Fruit fly (Drosophila melanogaster) whole organism, wandering third instar larva: Measurements from ENCODE around the gene CG3199.

ENCODE experiments used
- Abd-B ChIP-seq: fragments of >200 bp; optimal IDR thresholded peaks from 2 replicates; lab custom pipeline; 2017; ENCODE audit warnings: missing biosample characterization, missing genetic modification characterization
- CG32264 ChIP-seq: fragments of 200-800 bp; sonication (Bioruptor generic); optimal IDR thresholded peaks from 2 replicates; lab custom pipeline; 2016; ENCODE audit warnings: missing biosample characterization, missing genetic modification characterization
- CG9705 ChIP-seq: fragments of 200-800 bp; sonication (Bioruptor generic); optimal IDR thresholded peaks from 2 replicates; lab custom pipeline; 2018; ENCODE audit warnings: missing biosample characterization, mild to moderate bottlenecking, missing genetic modification characterization
- Dif ChIP-seq: fragments of 200-275, 200-300 bp; sonication (Bioruptor generic); optimal IDR thresholded peaks from 2 replicates; lab custom pipeline; 2018; ENCODE audit warnings: missing biosample characterization, missing genetic modification characterization; ENCODE audit not compliant: partially characterized antibody
- GATAd ChIP-seq: sonication (Bioruptor generic); optimal IDR thresholded peaks from 2 replicates; lab custom pipeline; 2016; ENCODE audit warnings: missing biosample characterization, missing genetic modification characterization
- HLH106 ChIP-seq: fragments of 200-800 bp; optimal IDR thresholded peaks from 3 replicates; lab custom pipeline; 2019; ENCODE audit warnings: missing biosample characterization, mild to moderate bottlenecking, missing genetic modification characterization, moderate library complexity
- Hnf4 ChIP-seq: fragments of 200-800 bp; sonication (Bioruptor generic); optimal IDR thresholded peaks from 2 replicates; lab custom pipeline; 2016; ENCODE audit warnings: missing biosample characterization, mild to moderate bottlenecking, missing genetic modification characterization
- Hr78 ChIP-seq: fragments of >200 bp; optimal IDR thresholded peaks from 2 replicates; lab custom pipeline; 2017; ENCODE audit warnings: missing biosample characterization, missing genetic modification characterization
- Jra ChIP-seq: sonication (Bioruptor generic); optimal IDR thresholded peaks from 2 replicates; lab custom pipeline; 2016; ENCODE audit warnings: missing biosample characterization, missing genetic modification characterization
- Mio ChIP-seq: sonication (Bioruptor generic); optimal IDR thresholded peaks from 2 replicates; lab custom pipeline; 2016; ENCODE audit warnings: missing biosample characterization, missing genetic modification characterization
- N ChIP-seq: fragments of >200 bp; optimal IDR thresholded peaks from 2 replicates; lab custom pipeline; 2018; ENCODE audit warnings: missing biosample characterization, missing external identifiers, missing genetic modification characterization
- OdsH ChIP-seq: fragments of 200-800 bp; sonication (Bioruptor generic); optimal IDR thresholded peaks from 2 replicates; lab custom pipeline; 2016; ENCODE audit warnings: missing biosample characterization, mild to moderate bottlenecking, missing genetic modification characterization
- Rel ChIP-seq, 2 experiments: fragments of 200-800 bp; sonication (Bioruptor generic) in 1 of 2; optimal IDR thresholded peaks; 2 replicates in 1 of 2; 3 replicates in 1 of 2; lab custom pipeline; 2016 to 2019; ENCODE audit warnings: mild to moderate bottlenecking in 2 of 2, missing biosample characterization in 2 of 2, missing genetic modification characterization in 2 of 2, moderate library complexity in 1 of 2
- Sp1 ChIP-seq: fragments of 200-800 bp; sonication (Bioruptor generic); optimal IDR thresholded peaks from 3 replicates; lab custom pipeline; 2019; ENCODE audit warnings: missing biosample characterization, mild to moderate bottlenecking, missing genetic modification characterization, moderate library complexity
- br ChIP-seq: fragments of 200-800 bp; sonication (Bioruptor generic); optimal IDR thresholded peaks from 2 replicates; lab custom pipeline; 2016; ENCODE audit warnings: missing biosample characterization, missing genetic modification characterization
- brk ChIP-seq: fragments of 200-800 bp; sonication (Bioruptor generic); optimal IDR thresholded peaks from 2 replicates; lab custom pipeline; 2016; ENCODE audit warnings: missing biosample characterization, mild to moderate bottlenecking, missing genetic modification characterization
- dl ChIP-seq, 2 experiments: fragments of 175-275, 200-275 bp in 1 of 2; fragments of 200-275 bp in 1 of 2; sonication (Bioruptor generic); optimal IDR thresholded peaks; lab custom pipeline; 2018; ENCODE audit warnings: mild to moderate bottlenecking in 2 of 2, missing biosample characterization in 2 of 2, missing genetic modification characterization in 2 of 2, moderate library complexity in 2 of 2; ENCODE audit not compliant: partially characterized antibody in 2 of 2, insufficient read depth in 1 of 2
- ey ChIP-seq: fragments of 200-800 bp; sonication (Bioruptor generic); optimal IDR thresholded peaks from 2 replicates; lab custom pipeline; 2016; ENCODE audit warnings: missing biosample characterization, missing genetic modification characterization
- foxo ChIP-seq, 2 experiments: fragments of 200-800 bp; sonication (Bioruptor generic); optimal IDR thresholded peaks; 2 replicates in 1 of 2; 3 replicates in 1 of 2; lab custom pipeline; 2016 to 2017; ENCODE audit warnings: missing biosample characterization in 2 of 2, missing genetic modification characterization in 2 of 2
- fru ChIP-seq: fragments of 200-800 bp; sonication (Bioruptor generic); optimal IDR thresholded peaks from 3 replicates; lab custom pipeline; 2016; ENCODE audit warnings: missing biosample characterization, mild to moderate bottlenecking, missing genetic modification characterization
- h ChIP-seq: fragments of 200-800 bp; sonication (Bioruptor generic); optimal IDR thresholded peaks from 3 replicates; lab custom pipeline; 2016; ENCODE audit warnings: missing biosample characterization, mild to moderate bottlenecking, missing genetic modification characterization
- jim ChIP-seq: fragments of 175-275, 200-325 bp; sonication (Bioruptor generic); optimal IDR thresholded peaks from 2 replicates; lab custom pipeline; 2016; ENCODE audit warnings: missing biosample characterization, mild to moderate bottlenecking, missing genetic modification characterization
- lola ChIP-seq: fragments of >200 bp; optimal IDR thresholded peaks from 2 replicates; lab custom pipeline; 2017; ENCODE audit warnings: missing biosample characterization, missing genetic modification characterization
- pan ChIP-seq: fragments of >200 bp; optimal IDR thresholded peaks from 2 replicates; lab custom pipeline; 2017
- psq ChIP-seq: fragments of 200-800 bp; sonication (Bioruptor generic); optimal IDR thresholded peaks from 3 replicates; lab custom pipeline; 2017; ENCODE audit warnings: missing biosample characterization, mild to moderate bottlenecking, missing genetic modification characterization, moderate library complexity
- rgr ChIP-seq: fragments of 200-800 bp; sonication (Bioruptor generic); optimal IDR thresholded peaks from 3 replicates; lab custom pipeline; 2016; ENCODE audit warnings: missing biosample characterization, mild to moderate bottlenecking, missing genetic modification characterization
- sage ChIP-seq: fragments of 200-800 bp; sonication (Bioruptor generic); optimal IDR thresholded peaks from 2 replicates; lab custom pipeline; 2016; ENCODE audit warnings: missing biosample characterization, mild to moderate bottlenecking, missing genetic modification characterization
- sv ChIP-seq: fragments of 200-800 bp; sonication (Bioruptor generic); optimal IDR thresholded peaks from 3 replicates; lab custom pipeline; 2016; ENCODE audit warnings: missing biosample characterization, missing genetic modification characterization
- tai ChIP-seq: sonication (Bioruptor generic); optimal IDR thresholded peaks from 2 replicates; lab custom pipeline; 2016; ENCODE audit warnings: missing biosample characterization, missing genetic modification characterization
- usp ChIP-seq: fragments of >200 bp; optimal IDR thresholded peaks from 2 replicates; lab custom pipeline; 2017; ENCODE audit warnings: missing biosample characterization, missing genetic modification characterization
- woc ChIP-seq: sonication (Bioruptor generic); optimal IDR thresholded peaks from 2 replicates; lab custom pipeline; 2016; ENCODE audit warnings: missing biosample characterization, mild to moderate bottlenecking, missing genetic modification characterization

CG3199 gene

DNA sequence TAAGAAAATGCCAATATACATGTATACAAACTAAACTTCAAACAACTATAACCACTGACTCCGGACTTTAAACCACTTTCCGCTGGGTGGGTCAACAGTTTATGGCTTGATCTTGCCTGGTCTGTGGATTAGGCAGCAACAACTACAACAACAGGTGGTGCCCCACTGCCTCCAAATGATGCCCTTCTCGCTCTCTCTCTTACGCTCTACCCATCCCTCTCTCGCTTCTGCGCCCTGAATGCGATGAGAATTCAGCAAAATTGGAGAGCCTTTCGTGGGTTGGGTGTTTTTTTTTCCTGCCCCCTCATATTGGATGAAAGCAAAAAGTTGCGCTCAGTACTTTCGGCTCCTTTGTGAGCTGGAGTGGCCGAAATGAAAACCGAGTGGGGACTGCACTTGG is 21.6 kb upstream of the CG3199 start:
- TF ChIP-seq Abd-B (GFP tag; lab: Kevin White, UChicago) (no peak), Dif (GFP tag; lab: Kevin White, UChicago) (peak; percentile 26)
- TF ChIP-seq, all 38 proteins: peak for 1

DNA sequence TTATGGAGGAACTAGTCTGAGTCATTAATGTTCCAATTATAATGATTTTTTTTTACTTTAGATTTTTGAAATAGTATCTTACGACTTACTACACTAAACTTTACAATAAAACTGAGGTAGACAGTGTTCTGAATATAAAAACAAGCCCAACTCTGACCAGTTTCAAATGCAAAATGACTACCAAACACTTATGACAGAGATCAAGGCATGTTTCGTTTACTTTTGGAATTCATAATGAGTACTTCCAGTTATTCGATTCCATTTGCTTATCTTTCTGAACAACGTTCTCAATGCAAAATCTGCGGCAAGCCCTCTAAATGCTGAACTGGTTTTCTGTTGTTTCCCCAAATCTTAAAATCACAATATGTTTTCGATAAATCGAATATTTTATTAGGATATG is 10.7 kb upstream of the CG3199 start, which contains the start of gene CG14355:
Gene CG14355, minus strand, starts transcription at position 101 of the 400 bp plus-strand sequence.
- no peak for TF ChIP-seq ey
- no peak for TF ChIP-seq woc
- TF ChIP-seq Jra (GFP tag; lab: Kevin White, UChicago), result no peak
- TF ChIP-seq GATAd (GFP tag; lab: Kevin White, UChicago), result no peak
- no peak for TF ChIP-seq Hnf4 (GFP tag; lab: Kevin White, UChicago)
- no peak for TF ChIP-seq Mio (GFP tag; lab: Kevin White, UChicago)
- no peak for TF ChIP-seq dl (GFP tag; optimal IDR thresholded peaks at IDR 0.05; lab: Kevin White, UChicago; ENCODE audit: insufficient read depth in 1 of 2, partially characterized antibody in 2 of 2)
- no peak for TF ChIP-seq Abd-B (GFP tag; lab: Kevin White, UChicago)
- TF ChIP-seq foxo (GFP tag; optimal IDR thresholded peaks at IDR 0.05; lab: Kevin White, UChicago), result no peak
- TF ChIP-seq h (GFP tag; lab: Kevin White, UChicago), result no peak
- TF ChIP-seq Dif (GFP tag; lab: Kevin White, UChicago), result no peak
- TF ChIP-seq brk (GFP tag; lab: Kevin White, UChicago), result no peak
- no peak for TF ChIP-seq fru (GFP tag; lab: Kevin White, UChicago)
- no peak for TF ChIP-seq br (GFP tag; lab: Kevin White, UChicago)
- no peak for TF ChIP-seq N
- TF ChIP-seq tai, result no peak
- no peak for TF ChIP-seq Rel (GFP tag; optimal IDR thresholded peaks at IDR 0.05; lab: Kevin White, UChicago)
- TF ChIP-seq Rel (tag; optimal IDR thresholded peaks at IDR 0.05; lab: Kevin White, UChicago), result no peak
- no peak for TF ChIP-seq Hr78

DNA sequence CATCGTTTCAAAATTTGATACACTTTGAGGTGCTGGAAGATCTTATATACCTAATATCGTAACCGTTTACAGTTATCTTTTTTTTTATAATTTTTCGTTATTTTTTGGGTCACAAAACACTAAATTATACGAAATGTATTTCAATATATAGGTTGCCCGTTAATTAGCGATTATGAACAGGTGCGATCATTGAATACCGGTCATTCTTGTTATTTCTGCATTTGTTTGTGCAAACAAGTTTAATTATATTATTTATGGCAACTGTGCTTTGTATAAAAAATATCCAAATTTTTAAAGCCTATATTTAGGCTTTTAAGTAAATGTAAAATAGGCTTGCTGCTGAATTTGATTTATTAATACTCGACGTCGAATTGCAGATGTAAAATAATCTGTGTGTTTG is 10.0 kb upstream of the CG3199 start, which contains the start of gene CG42500:
Gene CG42500, minus strand, starts transcription at position 101 of the 400 bp plus-strand sequence.
- TF ChIP-seq h (GFP tag; lab: Kevin White, UChicago), result no peak
- no peak for TF ChIP-seq ey
- no peak for TF ChIP-seq Hr78
- TF ChIP-seq jim, result no peak
- no peak for TF ChIP-seq usp (GFP tag; lab: Kevin White, UChicago)
- TF ChIP-seq, all 38 proteins: peak for 0

DNA sequence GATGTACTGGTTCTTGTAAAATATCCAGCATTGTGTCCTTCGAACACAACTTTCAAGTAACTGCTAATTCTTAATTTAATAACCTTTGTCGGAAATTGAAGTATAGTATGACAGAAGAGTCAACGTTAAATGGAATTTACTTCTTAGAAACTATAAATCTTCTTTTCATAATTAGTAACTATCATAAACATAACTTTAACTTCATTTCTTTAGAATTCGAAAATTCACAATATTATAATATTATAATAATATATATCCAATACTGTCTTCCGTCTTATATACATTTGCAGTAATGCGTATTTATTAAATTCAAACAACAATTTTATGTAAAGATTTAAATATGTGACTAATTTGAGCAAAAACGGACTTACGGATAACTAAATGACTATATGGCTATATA is 8.8 kb upstream of the CG3199 start, which contains the start of gene Recs1:
Gene Recs1, minus strand, starts transcription at position 101 of the 400 bp plus-strand sequence.
- TF ChIP-seq br (GFP tag; lab: Kevin White, UChicago) (no peak), woc (no peak), Jra (GFP tag; lab: Kevin White, UChicago) (no peak), fru (GFP tag; lab: Kevin White, UChicago) (no peak), tai (no peak), HLH106 (no peak), Sp1 (no peak), Rel (GFP tag; optimal IDR thresholded peaks at IDR 0.05; lab: Kevin White, UChicago) (no peak), Rel (tag; optimal IDR thresholded peaks at IDR 0.05; lab: Kevin White, UChicago) (no peak), sage (GFP tag; lab: Kevin White, UChicago) (no peak), sv (no peak), CG9705 (no peak), psq (GFP tag; lab: Kevin White, UChicago) (no peak), Abd-B (GFP tag; lab: Kevin White, UChicago) (no peak), Hr78 (no peak), OdsH (GFP tag; lab: Kevin White, UChicago) (no peak), rgr (GFP tag; lab: Kevin White, UChicago) (no peak), foxo (GFP tag; optimal IDR thresholded peaks at IDR 0.05; lab: Kevin White, UChicago) (no peak), lola (no peak)
- TF ChIP-seq, all 38 proteins: peak for 0

DNA sequence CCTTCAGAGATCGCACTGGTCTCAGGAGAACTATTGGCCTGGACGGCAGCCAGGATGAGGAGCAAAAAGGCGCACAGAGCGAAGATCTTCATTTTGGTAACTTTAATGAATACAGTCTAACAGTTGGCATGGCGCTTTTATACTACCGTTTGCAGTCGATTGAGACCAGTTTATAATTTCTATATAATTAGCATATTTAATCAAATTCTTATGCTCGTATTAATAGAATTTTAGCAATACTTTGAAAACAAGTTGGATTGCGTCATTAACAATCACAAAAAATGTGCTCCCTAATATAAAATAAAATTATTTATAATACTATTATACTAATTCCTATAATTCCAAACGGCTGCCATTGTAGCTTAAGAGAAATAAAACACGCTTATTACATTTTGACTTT is 8.2 kb upstream of the CG3199 start, which contains the start of gene CG44215:
Gene CG44215, minus strand, starts transcription at position 101 of the 400 bp plus-strand sequence.
- TF ChIP-seq foxo (GFP tag; optimal IDR thresholded peaks at IDR 0.05; lab: Kevin White, UChicago) (no peak), Jra (GFP tag; lab: Kevin White, UChicago) (no peak), tai (no peak), OdsH (GFP tag; lab: Kevin White, UChicago) (no peak), Sp1 (no peak), CG9705 (no peak), Abd-B (GFP tag; lab: Kevin White, UChicago) (no peak), Rel (GFP tag; optimal IDR thresholded peaks at IDR 0.05; lab: Kevin White, UChicago) (no peak), Rel (tag; optimal IDR thresholded peaks at IDR 0.05; lab: Kevin White, UChicago) (no peak), Hnf4 (GFP tag; lab: Kevin White, UChicago) (no peak), sv (no peak), Mio (GFP tag; lab: Kevin White, UChicago) (no peak), CG32264 (GFP tag; lab: Kevin White, UChicago) (no peak), h (GFP tag; lab: Kevin White, UChicago) (no peak), pan (lab: Kevin White, UChicago) (no peak), N (no peak)
